Worm (Caenorhabditis elegans) whole organism, early embryonic: Measurements from ENCODE around the gene vnut-1.

ENCODE experiments used
- flt-1 ChIP-seq: fragments of 200-800 bp; sonication (Bioruptor generic); IDR thresholded peaks from 2 replicates; pipeline ENCODE4 v1.3.6; 2022; ENCODE audit warnings: missing genetic modification characterization, missing compliant biosample characterization
- pes-1 ChIP-seq: fragments of 200-800 bp; sonication (Bioruptor generic); IDR thresholded peaks from 2 replicates; pipeline ENCODE4 v1.3.6; 2022; ENCODE audit warnings: missing genetic modification reagents, missing genetic modification characterization, missing compliant biosample characterization
- tbx-37 ChIP-seq: fragments of 200-800 bp; sonication (Bioruptor generic); conservative IDR thresholded peaks from 2 replicates; pipeline ENCODE4 v1.3.6; 2022; ENCODE audit warnings: missing genetic modification reagents, missing genetic modification characterization, missing compliant biosample characterization

ce11 chrII:14474700-14475099 lies 14.9 kb upstream of the vnut-1 start:
- peak; percentile 70 for TF ChIP-seq flt-1
- 0 out of 2 replicates have a peak, but pooled peaks have one; percentile 25 for TF ChIP-seq tbx-37
- TF ChIP-seq pes-1, result peak; percentile 73
